Fruit fly (Drosophila melanogaster) whole organism, embryonic: ENCODE results near the gene CG1801.

Experiments used
- Antp ChIP-seq: fragments of 200-800 bp; sonication (Bioruptor generic); optimal IDR thresholded peaks from 3 replicates; lab custom pipeline; 2016; ENCODE audit warnings: missing biosample characterization, missing genetic modification characterization
- B-H1 ChIP-seq: fragments of 200-800 bp; sonication (Bioruptor generic); IDR thresholded peaks from 3 replicates; pipeline ENCODE4 v1.3.6; 2022; ENCODE audit warnings: missing biosample characterization, missing genetic modification characterization
- BEAF-32 ChIP-seq: fragments of 200-800 bp; sonication (Bioruptor generic); optimal IDR thresholded peaks from 3 replicates; lab custom pipeline; 2017; ENCODE audit warnings: missing biosample characterization, missing genetic modification characterization, mild to moderate bottlenecking, moderate library complexity, missing genetic modification reagents
- CG10267 ChIP-seq: fragments of 200-800 bp; sonication (Bioruptor generic); optimal IDR thresholded peaks from 2 replicates; lab custom pipeline; 2018; ENCODE audit warnings: missing biosample characterization, mild to moderate bottlenecking, missing genetic modification characterization, moderate library complexity
- CG10959 ChIP-seq: fragments of 200-800 bp; sonication (Bioruptor generic); IDR thresholded peaks from 2 replicates; pipeline ENCODE4 v1.3.6; 2022; ENCODE audit warnings: missing biosample characterization, missing genetic modification characterization
- CG11504 ChIP-seq: fragments of 200-800 bp; sonication (Bioruptor generic); optimal IDR thresholded peaks from 3 replicates; lab custom pipeline; 2019; ENCODE audit warnings: missing biosample characterization, mild to moderate bottlenecking, missing genetic modification characterization, moderate library complexity
- CG12391 ChIP-seq: fragments of 200-800 bp; sonication (Bioruptor generic); optimal IDR thresholded peaks from 3 replicates; lab custom pipeline; 2018; ENCODE audit warnings: missing biosample characterization, mild to moderate bottlenecking, missing genetic modification characterization, moderate library complexity
- CG13123 ChIP-seq: fragments of 200-800 bp; sonication (Bioruptor generic); optimal IDR thresholded peaks from 2 replicates; lab custom pipeline; 2016; ENCODE audit warnings: missing biosample characterization, missing genetic modification characterization
- CG13624 ChIP-seq: fragments of 200-800 bp; sonication (Bioruptor generic); optimal IDR thresholded peaks from 2 replicates; lab custom pipeline; 2016; ENCODE audit warnings: missing biosample characterization, missing genetic modification characterization
- CG14014 ChIP-seq: fragments of 200-800 bp; sonication (Bioruptor generic); IDR thresholded peaks from 2 replicates; pipeline ENCODE4 v1.3.6; 2022; ENCODE audit warnings: missing biosample characterization, missing genetic modification characterization
- CG14965 ChIP-seq: fragments of 200-800 bp; sonication (Bioruptor generic); optimal IDR thresholded peaks from 2 replicates; lab custom pipeline; 2016; ENCODE audit warnings: missing biosample characterization, missing genetic modification characterization, borderline replicate concordance
- CG1647 ChIP-seq: fragments of 200-800 bp; sonication (Bioruptor generic); optimal IDR thresholded peaks from 3 replicates; lab custom pipeline; 2016; ENCODE audit warnings: missing biosample characterization, missing genetic modification characterization
- CG17361 ChIP-seq: fragments of 200-800 bp; sonication (Bioruptor generic); IDR thresholded peaks from 3 replicates; pipeline ENCODE4 v1.3.6; 2022; ENCODE audit warnings: missing biosample characterization, missing genetic modification characterization
- CG17802 ChIP-seq: fragments of 200-800 bp; sonication (Bioruptor generic); optimal IDR thresholded peaks from 2 replicates; lab custom pipeline; 2018; ENCODE audit warnings: missing biosample characterization, mild to moderate bottlenecking, missing genetic modification characterization, moderate library complexity
- CG17912 ChIP-seq: fragments of 200-800 bp; sonication (Bioruptor generic); optimal IDR thresholded peaks from 2 replicates; lab custom pipeline; 2018; ENCODE audit warnings: missing biosample characterization, mild to moderate bottlenecking, missing genetic modification characterization
- CG1792 ChIP-seq: fragments of 200-800 bp; sonication (Bioruptor generic); optimal IDR thresholded peaks from 2 replicates; lab custom pipeline; 2016; ENCODE audit warnings: missing biosample characterization, missing genetic modification characterization
- CG2875 ChIP-seq: fragments of 200-800 bp; sonication (Bioruptor generic); optimal IDR thresholded peaks from 2 replicates; lab custom pipeline; 2017; ENCODE audit warnings: missing biosample characterization, mild to moderate bottlenecking, missing genetic modification characterization, missing genetic modification reagents
- CG2889 ChIP-seq: fragments of 200-800 bp; sonication (Bioruptor generic); IDR thresholded peaks from 3 replicates; pipeline ENCODE4 v1.3.6; 2022; ENCODE audit warnings: missing biosample characterization, missing genetic modification characterization
- CG3838 ChIP-seq: fragments of 200-800 bp; sonication (Bioruptor generic); optimal IDR thresholded peaks from 3 replicates; lab custom pipeline; 2016; ENCODE audit warnings: missing biosample characterization, missing genetic modification characterization
- CG4328 ChIP-seq: fragments of 200-800 bp; sonication (Bioruptor generic); optimal IDR thresholded peaks from 3 replicates; lab custom pipeline; 2017; ENCODE audit warnings: missing biosample characterization, missing genetic modification reagents, missing genetic modification characterization
- CG4404 ChIP-seq: fragments of 200-800 bp; sonication (Bioruptor generic); IDR thresholded peaks from 2 replicates; pipeline ENCODE4 v1.3.6; 2022; ENCODE audit warnings: missing biosample characterization, missing genetic modification characterization
- CG4820 ChIP-seq: fragments of 200-800 bp; sonication (Bioruptor generic); optimal IDR thresholded peaks from 3 replicates; lab custom pipeline; 2016; ENCODE audit warnings: missing biosample characterization, missing genetic modification characterization
- CG7357 ChIP-seq: fragments of 200-800 bp; sonication (Bioruptor generic); IDR thresholded peaks from 3 replicates; pipeline ENCODE4 v1.3.6; 2022; ENCODE audit warnings: missing biosample characterization, missing genetic modification characterization
- CG7786 ChIP-seq: fragments of 200-800 bp; sonication (Bioruptor generic); optimal IDR thresholded peaks from 2 replicates; lab custom pipeline; 2016; ENCODE audit warnings: missing biosample characterization, missing genetic modification characterization
- CG7839 ChIP-seq: fragments of 200-800 bp; sonication (Bioruptor generic); optimal IDR thresholded peaks from 3 replicates; lab custom pipeline; 2018; ENCODE audit warnings: missing biosample characterization, mild to moderate bottlenecking, missing genetic modification characterization, moderate library complexity
- CG8944 ChIP-seq: fragments of 200-800 bp; sonication (Bioruptor generic); optimal IDR thresholded peaks from 3 replicates; lab custom pipeline; 2016; ENCODE audit warnings: missing biosample characterization, missing genetic modification characterization
- E2f2 ChIP-seq: fragments of 200-800 bp; sonication (Bioruptor generic); IDR thresholded peaks from 2 replicates; pipeline ENCODE4 v1.3.6; 2022; ENCODE audit warnings: missing biosample characterization, missing genetic modification characterization
- Eip74EF ChIP-seq, 2 experiments: fragments of 200-800 bp in 1 of 2; fragments of >200 bp in 1 of 2; sonication (Bioruptor generic) in 1 of 2; optimal IDR thresholded peaks; 2 replicates each; lab custom pipeline; 2017 to 2019; ENCODE audit warnings: missing biosample characterization in 2 of 2, missing genetic modification characterization in 2 of 2, mild to moderate bottlenecking in 1 of 2, moderate library complexity in 1 of 2
- Fer1 ChIP-seq: fragments of 200-800 bp; sonication (Bioruptor generic); optimal IDR thresholded peaks from 2 replicates; lab custom pipeline; 2017; ENCODE audit warnings: missing biosample characterization, mild to moderate bottlenecking, missing genetic modification characterization
- HHEX ChIP-seq: fragments of 200-800 bp; sonication (Bioruptor generic); optimal IDR thresholded peaks from 3 replicates; lab custom pipeline; 2017; ENCODE audit warnings: missing biosample characterization, mild to moderate bottlenecking, missing genetic modification characterization, missing genetic modification reagents
- Hr3 ChIP-seq: fragments of 200-800 bp; sonication (Bioruptor generic); optimal IDR thresholded peaks from 3 replicates; lab custom pipeline; 2016; ENCODE audit warnings: missing biosample characterization, missing genetic modification characterization
- MTF-1 ChIP-seq: fragments of 200-800 bp; sonication (Bioruptor generic); optimal IDR thresholded peaks from 2 replicates; lab custom pipeline; 2018; ENCODE audit warnings: missing biosample characterization, mild to moderate bottlenecking, missing genetic modification characterization, borderline replicate concordance
- NC2α ChIP-seq: fragments of 200-800 bp; sonication (Bioruptor generic); optimal IDR thresholded peaks from 2 replicates; lab custom pipeline; 2016; ENCODE audit warnings: missing biosample characterization, missing genetic modification characterization
- amos ChIP-seq: fragments of 200-800 bp; sonication (Bioruptor generic); IDR thresholded peaks from 2 replicates; pipeline ENCODE4 v1.3.6; 2022; ENCODE audit warnings: missing biosample characterization, missing genetic modification characterization; ENCODE audit not compliant: partially characterized antibody
- ato ChIP-seq: fragments of 200-800 bp; sonication (Bioruptor generic); IDR thresholded peaks from 2 replicates; pipeline ENCODE4 v1.3.6; 2022; ENCODE audit warnings: missing biosample characterization, missing genetic modification characterization; ENCODE audit not compliant: partially characterized antibody
- az2 ChIP-seq: fragments of 200-800 bp; sonication (Bioruptor generic); optimal IDR thresholded peaks from 3 replicates; lab custom pipeline; 2016; ENCODE audit warnings: missing biosample characterization, missing genetic modification characterization
- cg ChIP-seq: fragments of 200-800 bp; sonication (Bioruptor generic); optimal IDR thresholded peaks from 3 replicates; lab custom pipeline; 2019; ENCODE audit warnings: missing biosample characterization, mild to moderate bottlenecking, missing genetic modification characterization, moderate library complexity
- corto ChIP-seq: fragments of 200-800 bp; sonication (Bioruptor generic); optimal IDR thresholded peaks from 2 replicates; lab custom pipeline; 2016; ENCODE audit warnings: missing biosample characterization, mild to moderate bottlenecking, missing genetic modification characterization, moderate library complexity
- exex ChIP-seq: fragments of 200-800 bp; sonication (Bioruptor generic); optimal IDR thresholded peaks from 4 replicates; lab custom pipeline; 2018; ENCODE audit warnings: missing biosample characterization, mild to moderate bottlenecking, missing genetic modification characterization, moderate library complexity
- grau ChIP-seq: fragments of 200-800 bp; optimal IDR thresholded peaks from 3 replicates; lab custom pipeline; 2019; ENCODE audit warnings: missing biosample characterization, mild to moderate bottlenecking, missing genetic modification characterization, moderate library complexity
- ken ChIP-seq: fragments of 200-800 bp; sonication (Bioruptor generic); IDR thresholded peaks from 3 replicates; pipeline ENCODE4 v1.3.6; 2022; ENCODE audit warnings: missing biosample characterization, missing genetic modification characterization
- nmo ChIP-seq: fragments of 200-800 bp; sonication (Bioruptor generic); optimal IDR thresholded peaks from 2 replicates; lab custom pipeline; 2018; ENCODE audit warnings: missing biosample characterization, mild to moderate bottlenecking, missing genetic modification characterization, moderate library complexity
- phol ChIP-seq: fragments of 200-800 bp; sonication (Bioruptor generic); optimal IDR thresholded peaks from 3 replicates; lab custom pipeline; 2018; ENCODE audit warnings: missing biosample characterization, mild to moderate bottlenecking, missing genetic modification characterization, moderate library complexity
- prd ChIP-seq, 3 experiments: fragments of >200 bp in 2 of 3; fragments of 200-800 bp in 1 of 3; sonication (Bioruptor generic) in 1 of 3; optimal IDR thresholded peaks in 2 of 3; IDR thresholded peaks in 1 of 3; 2 replicates in 2 of 3; 3 replicates in 1 of 3; pipeline versions ENCODE4 v1.3.6 to Lab custom; 2017 to 2022; ENCODE audit warnings: missing biosample characterization in 1 of 3, missing genetic modification characterization in 1 of 3
- row ChIP-seq: fragments of 200-800 bp; sonication (Bioruptor generic); IDR thresholded peaks from 3 replicates; pipeline ENCODE4 v1.3.6; 2022; ENCODE audit warnings: missing biosample characterization, missing genetic modification characterization
- sr ChIP-seq: fragments of 200-800 bp; sonication (Bioruptor generic); IDR thresholded peaks from 3 replicates; pipeline ENCODE4 v1.3.6; 2022; ENCODE audit warnings: missing biosample characterization, missing genetic modification characterization
- ttk ChIP-seq: fragments of 200-800 bp; sonication (Bioruptor generic); IDR thresholded peaks from 2 replicates; pipeline ENCODE4 v2.1.2; 2022; ENCODE audit warnings: missing biosample characterization, missing genetic modification characterization
- vfl ChIP-seq: fragments of 200-800 bp; sonication (Bioruptor generic); optimal IDR thresholded peaks from 2 replicates; lab custom pipeline; 2016; ENCODE audit warnings: missing biosample characterization, missing genetic modification characterization
- zfh1 ChIP-seq: fragments of 200-800 bp; sonication (Bioruptor generic); IDR thresholded peaks from 3 replicates; pipeline ENCODE4 v1.3.6; 2022; ENCODE audit warnings: missing biosample characterization, missing genetic modification characterization
- zfh2 ChIP-seq: fragments of 200-800 bp; sonication (Bioruptor generic); optimal IDR thresholded peaks from 2 replicates; lab custom pipeline; 2016; ENCODE audit warnings: missing biosample characterization, missing genetic modification characterization

The CG1801 gene

dm6 chrX:21362878-21363277, 45.6 kb upstream of the CG1801 start, which contains the start of the genes bbx and waw (continued):
- TF ChIP-seq sr, result no peak
- TF ChIP-seq E2f2, result peak; percentile 64
- TF ChIP-seq CG4404 (GFP tag; lab: Robert Waterston, UW), result no peak
- TF ChIP-seq CG13624 (GFP tag; lab: Kevin White, UChicago), result peak; percentile 38
- TF ChIP-seq CG14014 (GFP tag; lab: Robert Waterston, UW), result peak; percentile 19; the same call in 1 of the 2 replicates
- no peak for TF ChIP-seq CG7839
- no peak for TF ChIP-seq CG2889 (GFP tag; lab: Robert Waterston, UW)
- no peak for TF ChIP-seq Antp (GFP tag; lab: Kevin White, UChicago)
- no peak for TF ChIP-seq corto (GFP tag; lab: Kevin White, UChicago)
- TF ChIP-seq zfh1, result no peak
- TF ChIP-seq Fer1, result peak; percentile 44
- TF ChIP-seq Eip74EF (GFP tag; optimal IDR thresholded peaks at IDR 0.05; lab: Kevin White, UChicago), result no peak
- no peak for TF ChIP-seq CG7357
- TF ChIP-seq phol (tag; lab: Kevin White, UChicago), result peak; percentile 46
- TF ChIP-seq amos (GFP tag; lab: Robert Waterston, UW), result no peak
- no peak for TF ChIP-seq CG4820
- TF ChIP-seq CG2875 (GFP tag; lab: Kevin White, UChicago), result no peak
- TF ChIP-seq prd (optimal IDR thresholded peaks at IDR 0.05; lab: Kevin White, UChicago), result no peak
- no peak for TF ChIP-seq prd (GFP tag; IDR thresholded peaks at IDR 0.05; lab: Robert Waterston, UW)
- TF ChIP-seq CG4328, result peak; percentile 25
- no peak for TF ChIP-seq ato (GFP tag; lab: Robert Waterston, UW)
- no peak for TF ChIP-seq CG8944 (GFP tag; lab: Kevin White, UChicago)
- TF ChIP-seq CG17912 (GFP tag; lab: Kevin White, UChicago), result peak; percentile 66
- peak; percentile 34 for TF ChIP-seq HHEX (GFP tag; lab: Kevin White, UChicago)
- no peak for TF ChIP-seq CG11504 (tag; lab: Kevin White, UChicago)
- TF ChIP-seq CG7786 (GFP tag; lab: Kevin White, UChicago), result no peak
- TF ChIP-seq CG14965 (GFP tag; lab: Kevin White, UChicago), result no peak
- no peak for TF ChIP-seq CG3838 (GFP tag; lab: Kevin White, UChicago)
- no peak for TF ChIP-seq zfh2 (GFP tag; lab: Kevin White, UChicago)
- peak; percentile 34 for TF ChIP-seq CG10267 (tag; lab: Kevin White, UChicago)
- TF ChIP-seq CG1792 (GFP tag; lab: Kevin White, UChicago), result no peak
- no peak for TF ChIP-seq CG17802 (tag; lab: Kevin White, UChicago)
- no peak for TF ChIP-seq vfl (GFP tag; lab: Kevin White, UChicago)
- TF ChIP-seq CG17361, result peak; percentile 20; the same call in 1 of the 3 replicates
- no peak for TF ChIP-seq az2
- TF ChIP-seq exex (tag; lab: Kevin White, UChicago), result no peak
- peak; percentile 11 for TF ChIP-seq MTF-1 (GFP tag; lab: Kevin White, UChicago)
- no peak for TF ChIP-seq B-H1 (GFP tag; lab: Robert Waterston, UW)
- peak; percentile 16; the same call in 1 of the 3 replicates for TF ChIP-seq row
- no peak for TF ChIP-seq CG13123
- TF ChIP-seq ken, result 0 out of 3 replicates have a peak, but pooled peaks have one; percentile 16
- no peak for TF ChIP-seq cg
- TF ChIP-seq nmo (GFP tag; lab: Kevin White, UChicago), result peak; percentile 35
- peak; percentile 18 for TF ChIP-seq grau (tag; lab: Kevin White, UChicago)
- no peak for TF ChIP-seq NC2α
- TF ChIP-seq BEAF-32 (GFP tag; lab: Kevin White, UChicago), result peak; percentile 33
- no peak for TF ChIP-seq ttk (GFP tag; lab: Robert Waterston, UW)
- 0 out of 2 replicates have a peak, but pooled peaks have one; percentile 11 for TF ChIP-seq CG10959 (GFP tag; lab: Robert Waterston, UW)
- no peak for TF ChIP-seq CG1647
- no peak for TF ChIP-seq Hr3 (GFP tag; lab: Kevin White, UChicago)
- TF ChIP-seq CG12391 (tag; lab: Kevin White, UChicago), result peak; percentile 11
